Fruit fly (Drosophila melanogaster) whole organism, embryonic: ENCODE measurements around the gene CG12241.

Source experiments
- Adf1 ChIP-seq: fragments of 200-800 bp; sonication (Bioruptor generic); IDR thresholded peaks from 2 replicates; pipeline ENCODE4 v1.3.6; 2022; ENCODE audit warnings: missing biosample characterization, missing genetic modification characterization
- Awh ChIP-seq: fragments of 200-800 bp; sonication (Bioruptor generic); IDR thresholded peaks from 2 replicates; pipeline ENCODE4, ENCODE4 v1.3.6; 2022; ENCODE audit warnings: missing biosample characterization, missing genetic modification characterization
- Bgb ChIP-seq: fragments of 200-800 bp; sonication (Bioruptor generic); IDR thresholded peaks from 2 replicates; pipeline ENCODE4 v1.3.6; 2022; ENCODE audit warnings: missing biosample characterization, missing genetic modification characterization; ENCODE audit not compliant: partially characterized antibody
- CG10543 ChIP-seq: fragments of 200-800 bp; sonication (Bioruptor generic); optimal IDR thresholded peaks from 3 replicates; lab custom pipeline; 2017; ENCODE audit warnings: missing biosample characterization, mild to moderate bottlenecking, missing genetic modification characterization, moderate library complexity
- CG13424 ChIP-seq: fragments of 200-800 bp; sonication (Bioruptor generic); optimal IDR thresholded peaks from 2 replicates; lab custom pipeline; 2019; ENCODE audit warnings: missing biosample characterization, mild to moderate bottlenecking, missing genetic modification characterization, moderate library complexity
- CG14710 ChIP-seq: fragments of 200-800 bp; sonication (Bioruptor generic); optimal IDR thresholded peaks from 3 replicates; lab custom pipeline; 2019; ENCODE audit warnings: missing biosample characterization, mild to moderate bottlenecking, missing genetic modification characterization, moderate library complexity
- CG15479 ChIP-seq: fragments of 200-800 bp; sonication (Bioruptor generic); optimal IDR thresholded peaks from 3 replicates; lab custom pipeline; 2019; ENCODE audit warnings: missing biosample characterization, mild to moderate bottlenecking, missing genetic modification characterization, moderate library complexity
- CG16779 ChIP-seq: fragments of 200-800 bp; sonication (Bioruptor generic); IDR thresholded peaks from 2 replicates; pipeline ENCODE4 v1.3.6; 2022; ENCODE audit warnings: missing biosample characterization, missing genetic modification characterization
- CG17186 ChIP-seq: fragments of 200-800 bp; sonication (Bioruptor generic); optimal IDR thresholded peaks from 3 replicates; lab custom pipeline; 2017; ENCODE audit warnings: missing biosample characterization, missing genetic modification reagents, missing genetic modification characterization
- CG17802 ChIP-seq: fragments of 200-800 bp; sonication (Bioruptor generic); optimal IDR thresholded peaks from 2 replicates; lab custom pipeline; 2018; ENCODE audit warnings: missing biosample characterization, mild to moderate bottlenecking, missing genetic modification characterization, moderate library complexity
- CG3163 ChIP-seq: fragments of 200-800 bp; sonication (Bioruptor generic); optimal IDR thresholded peaks from 3 replicates; lab custom pipeline; 2016; ENCODE audit warnings: missing biosample characterization, missing genetic modification characterization
- CG34422 ChIP-seq: fragments of 200-800 bp; sonication (Bioruptor generic); IDR thresholded peaks from 3 replicates; pipeline ENCODE4 v1.3.6; 2022; ENCODE audit warnings: missing biosample characterization, missing genetic modification characterization
- CG42726 ChIP-seq: fragments of 200-800 bp; sonication (Bioruptor generic); IDR thresholded peaks from 2 replicates; pipeline ENCODE4 v1.3.6; 2022; ENCODE audit warnings: missing biosample characterization, missing genetic modification characterization; ENCODE audit not compliant: partially characterized antibody
- CG7963 ChIP-seq: fragments of 200-800 bp; sonication (Bioruptor generic); IDR thresholded peaks from 3 replicates; pipeline ENCODE4 v1.3.6; 2022; ENCODE audit warnings: missing biosample characterization, missing genetic modification characterization; ENCODE audit not compliant: partially characterized antibody
- CG9215 ChIP-seq: fragments of 200-800 bp; sonication (Bioruptor generic); IDR thresholded peaks from 2 replicates; pipeline ENCODE4 v1.3.6; 2022; ENCODE audit warnings: missing biosample characterization, missing genetic modification characterization
- Dek ChIP-seq: fragments of 200-800 bp; sonication (Bioruptor generic); optimal IDR thresholded peaks from 3 replicates; lab custom pipeline; 2019; ENCODE audit warnings: missing biosample characterization, mild to moderate bottlenecking, missing genetic modification characterization, moderate library complexity
- Dll ChIP-seq: fragments of 200-800 bp; sonication (Bioruptor generic); IDR thresholded peaks from 4 replicates; pipeline ENCODE4 v1.3.6; 2022; ENCODE audit warnings: missing biosample characterization, missing genetic modification characterization; ENCODE audit not compliant: partially characterized antibody
- Doc3 ChIP-seq: fragments of 200-800 bp; sonication (Bioruptor generic); IDR thresholded peaks from 3 replicates; pipeline ENCODE4 v1.3.6; 2022; ENCODE audit warnings: missing biosample characterization, missing genetic modification characterization; ENCODE audit not compliant: partially characterized antibody
- Dref ChIP-seq: fragments of 200-800 bp; sonication (Bioruptor generic); IDR thresholded peaks from 2 replicates; pipeline ENCODE4 v1.3.6; 2022; ENCODE audit warnings: missing biosample characterization, missing genetic modification characterization
- Elba2 ChIP-seq: fragments of 200-800 bp; sonication (Bioruptor generic); optimal IDR thresholded peaks from 3 replicates; lab custom pipeline; 2016; ENCODE audit warnings: missing biosample characterization, missing genetic modification characterization
- GATAe ChIP-seq: fragments of 200-800 bp; sonication (Bioruptor generic); conservative IDR thresholded peaks from 2 replicates; pipeline ENCODE4 v1.3.6; 2022; ENCODE audit warnings: missing biosample characterization, missing genetic modification characterization
- Gug ChIP-seq: fragments of 200-800 bp; sonication (Bioruptor generic); IDR thresholded peaks from 4 replicates; pipeline ENCODE4 v1.3.6; 2022; ENCODE audit warnings: missing biosample characterization, missing genetic modification characterization
- HmgD ChIP-seq: fragments of 200-800 bp; sonication (Bioruptor generic); optimal IDR thresholded peaks from 3 replicates; lab custom pipeline; 2016; ENCODE audit warnings: missing biosample characterization, missing genetic modification characterization
- HmgZ ChIP-seq: fragments of 200-800 bp; sonication (Bioruptor generic); optimal IDR thresholded peaks from 2 replicates; lab custom pipeline; 2018; ENCODE audit warnings: missing biosample characterization, mild to moderate bottlenecking, missing genetic modification characterization
- Lpt ChIP-seq: fragments of >200 bp; optimal IDR thresholded peaks from 2 replicates; lab custom pipeline; 2018; ENCODE audit warnings: missing biosample characterization, missing genetic modification characterization
- Med ChIP-seq: fragments of 200-800 bp; sonication (Bioruptor generic); peaks from one replicate; lab custom pipeline; 2016; ENCODE audit warnings: missing biosample characterization, missing genetic modification characterization, mild to moderate bottlenecking, inconsistent platforms, moderate library complexity
- NC2β ChIP-seq: fragments of 200-800 bp; sonication (Bioruptor generic); optimal IDR thresholded peaks from 2 replicates; lab custom pipeline; 2016; ENCODE audit warnings: missing biosample characterization, missing genetic modification characterization
- Nf-YC ChIP-seq: fragments of 200-800 bp; optimal IDR thresholded peaks from 3 replicates; lab custom pipeline; 2019; ENCODE audit warnings: missing biosample characterization, mild to moderate bottlenecking, missing genetic modification characterization, moderate library complexity
- Pdp1 ChIP-seq, 2 experiments: fragments of 200-800 bp; sonication (Bioruptor generic); optimal IDR thresholded peaks; 3 replicates each; lab custom pipeline; 2016; ENCODE audit warnings: missing biosample characterization in 2 of 2, missing genetic modification characterization in 2 of 2, mild to moderate bottlenecking in 1 of 2, moderate library complexity in 1 of 2
- Sin3A ChIP-seq: fragments of >200 bp; optimal IDR thresholded peaks from 2 replicates; lab custom pipeline; 2018
- amos ChIP-seq: fragments of 200-800 bp; sonication (Bioruptor generic); IDR thresholded peaks from 2 replicates; pipeline ENCODE4 v1.3.6; 2022; ENCODE audit warnings: missing biosample characterization, missing genetic modification characterization; ENCODE audit not compliant: partially characterized antibody
- eve ChIP-seq, 2 experiments: fragments of >200 bp; optimal IDR thresholded peaks; 2 replicates each; lab custom pipeline; 2017; ENCODE audit warnings: missing biosample characterization in 2 of 2, missing genetic modification characterization in 2 of 2
- fru ChIP-seq: fragments of >200 bp; optimal IDR thresholded peaks from 2 replicates; lab custom pipeline; 2017
- klu ChIP-seq: fragments of 200-800 bp; sonication (Bioruptor generic); IDR thresholded peaks from 2 replicates; pipeline ENCODE4 v1.3.6; 2022; ENCODE audit warnings: missing biosample characterization, missing genetic modification characterization
- kni ChIP-seq: fragments of 200-800 bp; sonication (Bioruptor generic); optimal IDR thresholded peaks from 3 replicates; lab custom pipeline; 2017; ENCODE audit warnings: mild to moderate bottlenecking, missing biosample characterization, missing genetic modification reagents, missing genetic modification characterization
- knrl ChIP-seq: fragments of 200-800 bp; sonication (Bioruptor generic); IDR thresholded peaks from 3 replicates; pipeline ENCODE4 v1.3.6; 2022; ENCODE audit warnings: missing biosample characterization, missing genetic modification characterization; ENCODE audit not compliant: partially characterized antibody
- lilli ChIP-seq: fragments of 200-800 bp; sonication (Bioruptor generic); optimal IDR thresholded peaks from 3 replicates; lab custom pipeline; 2016; ENCODE audit warnings: missing biosample characterization, missing genetic modification characterization
- maf-S ChIP-seq: fragments of 200-800 bp; sonication (Bioruptor generic); optimal IDR thresholded peaks from 2 replicates; lab custom pipeline; 2016; ENCODE audit warnings: missing biosample characterization, missing genetic modification characterization
- mirr ChIP-seq: fragments of 200-800 bp; sonication (Bioruptor generic); optimal IDR thresholded peaks from 3 replicates; lab custom pipeline; 2018; ENCODE audit warnings: missing biosample characterization, mild to moderate bottlenecking, missing genetic modification characterization
- nmo ChIP-seq: fragments of 200-800 bp; sonication (Bioruptor generic); optimal IDR thresholded peaks from 2 replicates; lab custom pipeline; 2018; ENCODE audit warnings: missing biosample characterization, mild to moderate bottlenecking, missing genetic modification characterization, moderate library complexity
- pan ChIP-seq, 4 experiments: fragments of >200 bp in 3 of 4; fragments of 200-800 bp in 1 of 4; sonication (Bioruptor generic) in 1 of 4; optimal IDR thresholded peaks in 3 of 4; IDR thresholded peaks in 1 of 4; 2 replicates each; pipeline versions ENCODE4 v1.3.6 to Lab custom; 2017 to 2022; ENCODE audit warnings: missing biosample characterization in 2 of 4, missing genetic modification characterization in 2 of 4, mixed read lengths in 1 of 4
- pita ChIP-seq: fragments of 200-800 bp; sonication (Bioruptor generic); optimal IDR thresholded peaks from 2 replicates; lab custom pipeline; 2017; ENCODE audit warnings: missing biosample characterization, mild to moderate bottlenecking, missing genetic modification characterization
- sens ChIP-seq: fragments of 200-800 bp; sonication (Bioruptor generic); peaks from one replicate; lab custom pipeline; 2016; ENCODE audit warnings: missing biosample characterization, missing genetic modification characterization
- trem ChIP-seq: fragments of 200-800 bp; optimal IDR thresholded peaks from 3 replicates; lab custom pipeline; 2019; ENCODE audit warnings: missing biosample characterization, mild to moderate bottlenecking, missing genetic modification characterization, moderate library complexity
- tup ChIP-seq: fragments of 200-800 bp; sonication (Bioruptor generic); optimal IDR thresholded peaks from 2 replicates; lab custom pipeline; 2016; ENCODE audit warnings: missing biosample characterization, mild to moderate bottlenecking, missing genetic modification characterization, moderate library complexity
- tx ChIP-seq: fragments of 200-800 bp; sonication (Bioruptor generic); optimal IDR thresholded peaks from 2 replicates; lab custom pipeline; 2016; ENCODE audit warnings: missing biosample characterization, missing genetic modification characterization
- zen ChIP-seq: fragments of 200-800 bp; sonication (Bioruptor generic); optimal IDR thresholded peaks from 3 replicates; lab custom pipeline; 2018; ENCODE audit warnings: missing biosample characterization, mild to moderate bottlenecking, missing genetic modification characterization, moderate library complexity

CG12241 gene

dm6 chr3R:15262710-15263672 lies 43.9 kb downstream of the CG12241 start, which contains the start of the genes eIF2gamma and Set (continued):
- TF ChIP-seq CG16779 (GFP tag; lab: Robert Waterston, UW) = 0 out of 2 replicates have a peak, but pooled peaks have one; percentile 6
- peak; percentile 74 for TF ChIP-seq trem (tag; lab: Kevin White, UChicago)
- TF ChIP-seq Nf-YC = no peak
- peak; percentile 24 for TF ChIP-seq CG17802 (tag; lab: Kevin White, UChicago)
- TF ChIP-seq klu = no peak
- no peak for TF ChIP-seq fru (lab: Kevin White, UChicago)
- peak; percentile 98 for TF ChIP-seq CG7963 (GFP tag; lab: Robert Waterston, UW)
- TF ChIP-seq CG17186 (GFP tag; lab: Kevin White, UChicago) = peak; percentile 87
- TF ChIP-seq Dll (GFP tag; lab: Robert Waterston, UW) = peak; percentile 91
- TF ChIP-seq sens = peak; percentile 7
- no peak for TF ChIP-seq eve (GFP tag; optimal IDR thresholded peaks at IDR 0.05; lab: Kevin White, UChicago)
- TF ChIP-seq Med (GFP tag; lab: Kevin White, UChicago) = peak; percentile 90
- peak; percentile 2 for TF ChIP-seq NC2β (GFP tag; lab: Kevin White, UChicago)
- no peak for TF ChIP-seq kni (GFP tag; lab: Kevin White, UChicago)
- TF ChIP-seq Dek (tag; lab: Kevin White, UChicago) = no peak
- TF ChIP-seq pan (optimal IDR thresholded peaks at IDR 0.05; lab: Kevin White, UChicago) = no peak
- TF ChIP-seq pan (GFP tag; optimal IDR thresholded peaks at IDR 0.05 in 1 of 2, IDR thresholded peaks at IDR 0.05 in 1 of 2) = peak in 1 of 2 experiments; percentile 20
- TF ChIP-seq HmgZ = peak; percentile 85
- TF ChIP-seq CG42726 = peak; percentile 98
- TF ChIP-seq Elba2 (GFP tag; lab: Kevin White, UChicago) = no peak
- peak; percentile 85 for TF ChIP-seq Doc3 (GFP tag; lab: Robert Waterston, UW)
- TF ChIP-seq mirr (GFP tag; lab: Kevin White, UChicago) = no peak
- TF ChIP-seq Bgb (GFP tag; lab: Robert Waterston, UW) = peak; percentile 99
- TF ChIP-seq Sin3A = peak; percentile 67
- peak; percentile 58; the same call in 1 of the 4 replicates for TF ChIP-seq Gug (GFP tag; lab: Robert Waterston, UW)
- TF ChIP-seq CG34422 (GFP tag; lab: Robert Waterston, UW) = peak; percentile 78
- TF ChIP-seq knrl (GFP tag; lab: Robert Waterston, UW) = peak; percentile 94
- TF ChIP-seq nmo (GFP tag; lab: Kevin White, UChicago) = peak; percentile 54
- TF ChIP-seq Adf1 (GFP tag; lab: Robert Waterston, UW) = peak; percentile 37
- TF ChIP-seq CG14710 (tag; lab: Kevin White, UChicago) = peak; percentile 58
- peak; percentile 13 for TF ChIP-seq tup (GFP tag; lab: Kevin White, UChicago)
- TF ChIP-seq HmgD (GFP tag; lab: Kevin White, UChicago) = peak; percentile 79
- TF ChIP-seq amos (GFP tag; lab: Robert Waterston, UW) = peak; percentile 99
- TF ChIP-seq tx (GFP tag; lab: Kevin White, UChicago) = no peak
- peak; percentile 36 for TF ChIP-seq CG15479 (GFP tag; lab: Kevin White, UChicago)
- peak; percentile 17 for TF ChIP-seq maf-S
- TF ChIP-seq Lpt (GFP tag; lab: Kevin White, UChicago) = no peak
- peak; percentile 100 for TF ChIP-seq Dref
- TF ChIP-seq CG13424 (tag; lab: Kevin White, UChicago) = no peak
- TF ChIP-seq CG9215 = no peak
- TF ChIP-seq pita = no peak
- peak; percentile 9 for TF ChIP-seq CG3163 (GFP tag; lab: Kevin White, UChicago)
- 0 out of 2 replicates have a peak, but pooled peaks have one; percentile 7 for TF ChIP-seq Awh (GFP tag; lab: Robert Waterston, UW)
- TF ChIP-seq lilli = peak; percentile 63
- TF ChIP-seq CG10543 (GFP tag; lab: Kevin White, UChicago) = peak; percentile 29
- peak in 1 of 2 experiments; percentile 12 for TF ChIP-seq Pdp1 (GFP tag; optimal IDR thresholded peaks at IDR 0.05; lab: Kevin White, UChicago)
- 0 out of 2 replicates have a peak, but pooled peaks have one; percentile 13 for TF ChIP-seq GATAe
- TF ChIP-seq zen (tag; lab: Kevin White, UChicago) = peak; percentile 56
